Worm (Caenorhabditis elegans): ENCODE results near the gene K12B6.11.

The K12B6.11 gene

ce11 chrV:6267978-6268377 is 20.7 kb upstream of the K12B6.11 start:
- TF ChIP-seq lin-13 (GFP tag; optimal IDR thresholded peaks at IDR 0.05) (no peak), ztf-4 (tag; optimal IDR thresholded peaks at IDR 0.05) (no peak), nhr-77 (tag; optimal IDR thresholded peaks at IDR 0.05) (no peak), nhr-23 (tag; optimal IDR thresholded peaks at IDR 0.05) (no peak)

- no peak for TF ChIP-seq nhr-11 (tag; optimal IDR thresholded peaks at IDR 0.05)
- peak; percentile 39 for TF ChIP-seq unc-55 (GFP tag; optimal IDR thresholded peaks at IDR 0.05)
These were observed 20.2 kb upstream of the K12B6.11 start for ce11 chrV:6268526-6268925.

ce11 chrV:6268961-6269360 is 19.7 kb upstream of the K12B6.11 start:
- TF ChIP-seq fos-1 (tag; optimal IDR thresholded peaks at IDR 0.05) (peak; percentile 9), C34F6.9 (tag; optimal IDR thresholded peaks at IDR 0.05) (peak; percentile 12), aly-2 (tag; optimal IDR thresholded peaks at IDR 0.05) (no peak)

- TF ChIP-seq F13H6.1 (tag; optimal IDR thresholded peaks at IDR 0.05): peak; percentile 42
- no peak for TF ChIP-seq ztf-1 (GFP tag; conservative IDR thresholded peaks at IDR 0.05)
- no peak for TF ChIP-seq unc-39 (tag; optimal IDR thresholded peaks at IDR 0.05)
- TF ChIP-seq alr-1 (tag; optimal IDR thresholded peaks at IDR 0.05): no peak
- TF ChIP-seq ama-1 (optimal IDR thresholded peaks at IDR 0.05): no peak
- no peak for TF ChIP-seq fos-1 (tag; optimal IDR thresholded peaks at IDR 0.05)
- TF ChIP-seq mab-5 (tag; optimal IDR thresholded peaks at IDR 0.05): peak; percentile 18
- no peak for TF ChIP-seq elt-1 (tag; optimal IDR thresholded peaks at IDR 0.05)
- TF ChIP-seq mbf-1 (tag; optimal IDR thresholded peaks at IDR 0.05): no peak
- no peak for TF ChIP-seq sma-3 (GFP tag; optimal IDR thresholded peaks at IDR 0.05)
- TF ChIP-seq nhr-25 (tag; optimal IDR thresholded peaks at IDR 0.05): no peak
- no peak for TF ChIP-seq ceh-82 (tag; optimal IDR thresholded peaks at IDR 0.05)
- TF ChIP-seq lin-39 (tag; optimal IDR thresholded peaks at IDR 0.05): no peak
- no peak for TF ChIP-seq mdl-1 (tag; optimal IDR thresholded peaks at IDR 0.05)
- no peak for TF ChIP-seq sem-4 (tag; optimal IDR thresholded peaks at IDR 0.05)
- TF ChIP-seq nhr-237 (tag; optimal IDR thresholded peaks at IDR 0.05): no peak
- TF ChIP-seq nhr-6 (tag; optimal IDR thresholded peaks at IDR 0.05): no peak
- TF ChIP-seq crh-2 (tag; optimal IDR thresholded peaks at IDR 0.05): no peak
- TF ChIP-seq R02D3.7 (tag; optimal IDR thresholded peaks at IDR 0.05): no peak
- no peak for TF ChIP-seq snpc-4 (tag; optimal IDR thresholded peaks at IDR 0.05)
- peak; percentile 16 for TF ChIP-seq C34F6.9 (tag; optimal IDR thresholded peaks at IDR 0.05)
- peak; percentile 43 for TF ChIP-seq nhr-129 (tag; optimal IDR thresholded peaks at IDR 0.05)
- no peak for TF ChIP-seq elt-3 (tag; optimal IDR thresholded peaks at IDR 0.05)
- TF ChIP-seq ztf-11 (tag; optimal IDR thresholded peaks at IDR 0.05): no peak
- TF ChIP-seq ZK546.5 (tag; optimal IDR thresholded peaks at IDR 0.05): no peak
- TF ChIP-seq dmd-4 (tag; optimal IDR thresholded peaks at IDR 0.05): no peak
- TF ChIP-seq egl-27 (tag; optimal IDR thresholded peaks at IDR 0.05): no peak
- no peak for TF ChIP-seq nhr-12 (tag; optimal IDR thresholded peaks at IDR 0.05)
- TF ChIP-seq sma-9 (GFP tag; optimal IDR thresholded peaks at IDR 0.05): peak; percentile 4
- TF ChIP-seq sma-9 (tag; optimal IDR thresholded peaks at IDR 0.05): no peak
- no peak for TF ChIP-seq nhr-77 (tag; optimal IDR thresholded peaks at IDR 0.05)
- TF ChIP-seq nhr-11 (tag; optimal IDR thresholded peaks at IDR 0.05): no peak
- TF ChIP-seq nhr-23 (tag; optimal IDR thresholded peaks at IDR 0.05): no peak
- no peak for TF ChIP-seq aly-2 (tag; optimal IDR thresholded peaks at IDR 0.05)
- no peak for TF ChIP-seq lin-11 (tag; optimal IDR thresholded peaks at IDR 0.05)
- no peak for TF ChIP-seq lin-13 (GFP tag; optimal IDR thresholded peaks at IDR 0.05)
- no peak for TF ChIP-seq peb-1 (tag; optimal IDR thresholded peaks at IDR 0.05)
- TF ChIP-seq ceh-16 (tag; optimal IDR thresholded peaks at IDR 0.05): no peak
- no peak for TF ChIP-seq gmeb-1 (tag; optimal IDR thresholded peaks at IDR 0.05)
- no peak for TF ChIP-seq nhr-10 (tag; optimal IDR thresholded peaks at IDR 0.05)
- TF ChIP-seq blmp-1 (tag; optimal IDR thresholded peaks at IDR 0.05; ENCODE audit: insufficient read depth): no peak
These were observed 18.6 kb upstream of the K12B6.11 start for ce11 chrV:6270097-6270496.

Data from whole organism, L2 larva.